Fruit fly (Drosophila melanogaster) whole organism, embryonic: ENCODE results near the gene SP555.
A peak's percentile ranks its signal among the peaks of the same experiment; 100 is the strongest.

Experiments used
- Awh ChIP-seq: fragments of 200-800 bp; sonication (Bioruptor generic); IDR thresholded peaks from 2 replicates; pipeline ENCODE4, ENCODE4 v1.3.6; 2022; ENCODE audit warnings: missing biosample characterization, missing genetic modification characterization
- CG11695 ChIP-seq: fragments of 200-800 bp; sonication (Bioruptor generic); IDR thresholded peaks from 3 replicates; pipeline ENCODE4 v1.3.6; 2022; ENCODE audit warnings: missing biosample characterization, missing genetic modification characterization
- CG12236 ChIP-seq: fragments of 200-800 bp; sonication (Bioruptor generic); optimal IDR thresholded peaks from 2 replicates; lab custom pipeline; 2016; ENCODE audit warnings: missing biosample characterization, missing genetic modification characterization
- CG12769 ChIP-seq: fragments of 200-800 bp; sonication (Bioruptor generic); optimal IDR thresholded peaks from 2 replicates; lab custom pipeline; 2019; ENCODE audit warnings: missing biosample characterization, mild to moderate bottlenecking, missing genetic modification characterization, moderate library complexity
- CG15696 ChIP-seq: fragments of 200-800 bp; sonication (Bioruptor generic); optimal IDR thresholded peaks from 2 replicates; lab custom pipeline; 2019; ENCODE audit warnings: missing biosample characterization, mild to moderate bottlenecking, missing genetic modification characterization, moderate library complexity
- CG1647 ChIP-seq: fragments of 200-800 bp; sonication (Bioruptor generic); optimal IDR thresholded peaks from 3 replicates; lab custom pipeline; 2016; ENCODE audit warnings: missing biosample characterization, missing genetic modification characterization
- CG17385 ChIP-seq: fragments of 200-800 bp; sonication (Bioruptor generic); optimal IDR thresholded peaks from 3 replicates; lab custom pipeline; 2018; ENCODE audit warnings: missing biosample characterization, mild to moderate bottlenecking, missing genetic modification characterization
- CG2129 ChIP-seq: fragments of 200-800 bp; sonication (Bioruptor generic); IDR thresholded peaks from 2 replicates; pipeline ENCODE4 v1.3.6; 2022; ENCODE audit warnings: missing biosample characterization, missing genetic modification characterization; ENCODE audit not compliant: partially characterized antibody
- CG30431 ChIP-seq: fragments of 200-800 bp; sonication (Bioruptor generic); optimal IDR thresholded peaks from 2 replicates; lab custom pipeline; 2017; ENCODE audit warnings: missing biosample characterization, missing genetic modification characterization
- CG33557 ChIP-seq: fragments of 200-800 bp; sonication (Bioruptor generic); optimal IDR thresholded peaks from 2 replicates; lab custom pipeline; 2019; ENCODE audit warnings: missing biosample characterization, mild to moderate bottlenecking, missing genetic modification characterization, moderate library complexity
- CG4282 ChIP-seq: fragments of 200-800 bp; sonication (Bioruptor generic); optimal IDR thresholded peaks from 2 replicates; lab custom pipeline; 2016; ENCODE audit warnings: missing biosample characterization, missing genetic modification characterization
- CG4424 ChIP-seq: fragments of 200-800 bp; sonication (Bioruptor generic); optimal IDR thresholded peaks from 3 replicates; lab custom pipeline; 2016; ENCODE audit warnings: missing biosample characterization, missing genetic modification characterization
- CG6175 ChIP-seq: fragments of 200-800 bp; sonication (Bioruptor generic); IDR thresholded peaks from 3 replicates; pipeline ENCODE4 v1.3.6; 2022; ENCODE audit warnings: missing biosample characterization, missing genetic modification characterization
- CG7372 ChIP-seq: fragments of 200-800 bp; sonication (Bioruptor generic); IDR thresholded peaks from 2 replicates; pipeline ENCODE4 v1.3.6; 2022; ENCODE audit warnings: missing biosample characterization, missing genetic modification characterization
- CG9817 ChIP-seq: fragments of 200-800 bp; sonication (Bioruptor generic); optimal IDR thresholded peaks from 2 replicates; lab custom pipeline; 2018; ENCODE audit warnings: missing biosample characterization, mild to moderate bottlenecking, missing genetic modification characterization, moderate library complexity
- Chrac-16 ChIP-seq: fragments of 200-800 bp; sonication (Bioruptor generic); optimal IDR thresholded peaks from 3 replicates; lab custom pipeline; 2016; ENCODE audit warnings: missing biosample characterization, missing genetic modification characterization
- Dbx ChIP-seq: fragments of 200-800 bp; sonication (Bioruptor generic); IDR thresholded peaks from 3 replicates; pipeline ENCODE4 v1.3.6; 2022; ENCODE audit warnings: missing biosample characterization, missing genetic modification characterization
- Dip3 ChIP-seq: fragments of 200-800 bp; sonication (Bioruptor generic); optimal IDR thresholded peaks from 3 replicates; lab custom pipeline; 2016; ENCODE audit warnings: missing biosample characterization, missing genetic modification characterization
- Dll ChIP-seq: fragments of 200-800 bp; sonication (Bioruptor generic); IDR thresholded peaks from 4 replicates; pipeline ENCODE4 v1.3.6; 2022; ENCODE audit warnings: missing biosample characterization, missing genetic modification characterization; ENCODE audit not compliant: partially characterized antibody
- Jarid2 ChIP-seq: fragments of 200-800 bp; sonication (Bioruptor generic); optimal IDR thresholded peaks from 3 replicates; lab custom pipeline; 2017; ENCODE audit warnings: mild to moderate bottlenecking, missing biosample characterization, missing genetic modification reagents, missing genetic modification characterization
- Lpt ChIP-seq: fragments of >200 bp; optimal IDR thresholded peaks from 2 replicates; lab custom pipeline; 2018; ENCODE audit warnings: missing biosample characterization, missing genetic modification characterization
- Mad ChIP-seq: fragments of 200-800 bp; sonication (Bioruptor generic); optimal IDR thresholded peaks from 2 replicates; lab custom pipeline; 2016; ENCODE audit warnings: missing biosample characterization, missing genetic modification characterization
- Mrtf ChIP-seq: fragments of 200-800 bp; sonication (Bioruptor generic); IDR thresholded peaks from 3 replicates; pipeline ENCODE4 v1.3.6; 2022; ENCODE audit warnings: missing biosample characterization, missing genetic modification characterization
- NC2α ChIP-seq: fragments of 200-800 bp; sonication (Bioruptor generic); optimal IDR thresholded peaks from 2 replicates; lab custom pipeline; 2016; ENCODE audit warnings: missing biosample characterization, missing genetic modification characterization
- NK7.1 ChIP-seq: fragments of 200-800 bp; sonication (Bioruptor generic); optimal IDR thresholded peaks from 3 replicates; lab custom pipeline; 2016; ENCODE audit warnings: missing biosample characterization, missing genetic modification characterization
- Oaz ChIP-seq: fragments of 200-800 bp; sonication (Bioruptor generic); IDR thresholded peaks from 2 replicates; pipeline ENCODE4 v1.3.6; 2022; ENCODE audit warnings: missing biosample characterization, missing genetic modification characterization
- Oli ChIP-seq: fragments of 200-800 bp; sonication (Bioruptor generic); optimal IDR thresholded peaks from 2 replicates; lab custom pipeline; 2018; ENCODE audit warnings: missing biosample characterization, mild to moderate bottlenecking, missing genetic modification characterization, moderate library complexity
- Sox100B ChIP-seq: fragments of 200-800 bp; sonication (Bioruptor generic); optimal IDR thresholded peaks from 3 replicates; lab custom pipeline; 2018; ENCODE audit warnings: missing biosample characterization, mild to moderate bottlenecking, missing genetic modification characterization
- Spps ChIP-seq: fragments of 200-800 bp; sonication (Bioruptor generic); optimal IDR thresholded peaks from 2 replicates; lab custom pipeline; 2018; ENCODE audit warnings: missing biosample characterization, mild to moderate bottlenecking, missing genetic modification characterization
- Usf ChIP-seq: fragments of 200-800 bp; sonication (Bioruptor generic); optimal IDR thresholded peaks from 2 replicates; lab custom pipeline; 2017; ENCODE audit warnings: missing genotype, missing biosample characterization, missing genetic modification characterization
- abd-A ChIP-seq: fragments of 200-800 bp; sonication (Bioruptor generic); optimal IDR thresholded peaks from 3 replicates; lab custom pipeline; 2019; ENCODE audit warnings: missing biosample characterization, mild to moderate bottlenecking, missing genetic modification characterization, moderate library complexity
- bsh ChIP-seq, 2 experiments: fragments of 200-800 bp; sonication (Bioruptor generic); optimal IDR thresholded peaks; 2 replicates each; lab custom pipeline; 2017 to 2018; ENCODE audit warnings: mild to moderate bottlenecking in 2 of 2, missing biosample characterization in 2 of 2, missing genetic modification characterization in 2 of 2, moderate library complexity in 1 of 2
- btn ChIP-seq: fragments of 200-800 bp; sonication (Bioruptor generic); optimal IDR thresholded peaks from 2 replicates; lab custom pipeline; 2016; ENCODE audit warnings: missing biosample characterization, missing genetic modification characterization
- chif ChIP-seq, 2 experiments: fragments of 200-800 bp; sonication (Bioruptor generic); optimal IDR thresholded peaks; 3 replicates each; lab custom pipeline; 2016; ENCODE audit warnings: missing biosample characterization in 2 of 2, missing genetic modification characterization in 2 of 2
- ci ChIP-seq: fragments of 200-800 bp; sonication (Bioruptor generic); IDR thresholded peaks from 3 replicates; pipeline ENCODE4 v1.3.6; 2022; ENCODE audit warnings: missing biosample characterization, missing genetic modification characterization
- croc ChIP-seq: fragments of 200-800 bp; sonication (Bioruptor generic); conservative IDR thresholded peaks from 3 replicates; pipeline ENCODE4 v1.3.6; 2022; ENCODE audit warnings: missing biosample characterization, missing genetic modification characterization
- dmrt11E ChIP-seq: fragments of 200-800 bp; sonication (Bioruptor generic); optimal IDR thresholded peaks from 3 replicates; lab custom pipeline; 2018; ENCODE audit warnings: missing biosample characterization, mild to moderate bottlenecking, missing genetic modification characterization, moderate library complexity
- dmrt99B ChIP-seq: fragments of 200-800 bp; sonication (Bioruptor generic); optimal IDR thresholded peaks from 2 replicates; lab custom pipeline; 2018; ENCODE audit warnings: missing biosample characterization, mild to moderate bottlenecking, missing genetic modification characterization, moderate library complexity
- jumu ChIP-seq: fragments of 200-800 bp; sonication (Bioruptor generic); optimal IDR thresholded peaks from 3 replicates; lab custom pipeline; 2016; ENCODE audit warnings: missing biosample characterization, missing genetic modification characterization
- onecut ChIP-seq: fragments of 200-800 bp; sonication (Bioruptor generic); IDR thresholded peaks from 2 replicates; pipeline ENCODE4 v1.3.6; 2022; ENCODE audit warnings: missing biosample characterization, missing genetic modification characterization
- prd ChIP-seq, 3 experiments: fragments of >200 bp in 2 of 3; fragments of 200-800 bp in 1 of 3; sonication (Bioruptor generic) in 1 of 3; optimal IDR thresholded peaks in 2 of 3; IDR thresholded peaks in 1 of 3; 2 replicates in 2 of 3; 3 replicates in 1 of 3; pipeline versions ENCODE4 v1.3.6 to Lab custom; 2017 to 2022; ENCODE audit warnings: missing biosample characterization in 1 of 3, missing genetic modification characterization in 1 of 3
- tin ChIP-seq: fragments of 200-800 bp; sonication (Bioruptor generic); optimal IDR thresholded peaks from 3 replicates; lab custom pipeline; 2016; ENCODE audit warnings: missing biosample characterization, missing genetic modification characterization
- yki ChIP-seq: fragments of >200 bp; optimal IDR thresholded peaks from 3 replicates; lab custom pipeline; 2018
- zen2 ChIP-seq: fragments of 200-800 bp; sonication (Bioruptor generic); IDR thresholded peaks from 3 replicates; pipeline ENCODE4 v1.3.6; 2022; ENCODE audit warnings: missing biosample characterization, missing genetic modification characterization; ENCODE audit not compliant: partially characterized antibody

The SP555 gene

DNA sequence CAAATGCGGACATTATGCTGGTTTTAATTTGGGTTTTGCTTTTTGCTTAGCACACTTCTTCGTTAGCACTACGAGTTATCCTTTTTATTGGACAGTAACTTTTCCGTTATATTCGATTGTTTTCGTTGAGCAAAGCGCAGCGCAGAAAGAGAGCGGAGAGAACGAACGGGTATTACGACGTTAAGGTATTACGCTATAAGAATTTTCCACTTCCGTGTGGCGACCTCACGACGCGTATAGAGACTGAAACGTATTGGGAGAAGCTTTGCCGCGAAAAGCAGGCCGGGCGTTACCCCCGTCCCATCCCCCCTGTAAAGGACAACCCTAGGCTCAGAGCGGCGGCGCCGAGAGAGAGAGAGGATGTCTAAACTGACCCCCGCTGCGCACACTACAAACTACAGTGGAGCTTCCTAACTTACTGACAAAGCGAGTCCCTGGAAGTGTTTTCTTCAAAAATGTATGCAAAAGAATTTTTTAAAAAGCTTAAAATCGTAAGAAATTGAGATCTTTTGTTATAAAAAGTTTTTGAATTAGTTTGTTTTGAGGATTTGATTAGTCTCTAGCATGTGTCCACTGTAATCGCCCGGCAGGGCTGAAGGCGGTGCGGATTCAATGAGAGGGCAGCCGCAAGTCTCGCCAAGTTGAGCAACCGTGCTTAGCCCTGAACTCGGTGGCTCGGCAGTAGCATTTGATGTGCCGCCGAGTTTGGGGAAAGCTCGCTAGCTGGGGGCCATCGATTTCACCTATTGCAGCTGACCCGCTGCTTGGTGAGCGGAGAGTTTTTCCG lies 32.6 kb upstream of the SP555 start (continued):
- peak; percentile 92 for TF ChIP-seq CG1647 (GFP tag; lab: Kevin White, UChicago)
- TF ChIP-seq Mrtf = peak; percentile 94
- peak; percentile 89 for TF ChIP-seq croc (GFP tag; lab: Robert Waterston, UW)
- TF ChIP-seq Usf (GFP tag; lab: Kevin White, UChicago) = peak; percentile 74
- peak; percentile 94 for TF ChIP-seq CG4424 (GFP tag; lab: Kevin White, UChicago)
- TF ChIP-seq CG6175 (GFP tag; lab: Robert Waterston, UW) = peak; percentile 93
- TF ChIP-seq Dll (GFP tag; lab: Robert Waterston, UW) = no peak
- TF ChIP-seq chif (GFP tag; optimal IDR thresholded peaks at IDR 0.05; lab: Kevin White, UChicago) = peak; percentile 93 to 94
- peak; percentile 86 for TF ChIP-seq onecut (GFP tag; lab: Robert Waterston, UW)
- TF ChIP-seq bsh (GFP tag; optimal IDR thresholded peaks at IDR 0.05; lab: Kevin White, UChicago) = peak; percentile 61 to 95
- TF ChIP-seq Dip3 (GFP tag; lab: Kevin White, UChicago) = peak; percentile 90
- TF ChIP-seq CG2129 (GFP tag; lab: Robert Waterston, UW) = no peak
- peak; percentile 88 for TF ChIP-seq CG4282
- no peak for TF ChIP-seq prd (optimal IDR thresholded peaks at IDR 0.05; lab: Kevin White, UChicago)
- peak; percentile 98 for TF ChIP-seq prd (GFP tag; IDR thresholded peaks at IDR 0.05; lab: Robert Waterston, UW)
- no peak for TF ChIP-seq Lpt
- TF ChIP-seq CG33557 (GFP tag; lab: Kevin White, UChicago) = peak; percentile 67
- TF ChIP-seq abd-A (tag; lab: Kevin White, UChicago) = peak; percentile 77
- peak; percentile 91 for TF ChIP-seq CG17385 (GFP tag; lab: Kevin White, UChicago)
- TF ChIP-seq CG12769 (tag; lab: Kevin White, UChicago) = peak; percentile 95
- peak; percentile 84 for TF ChIP-seq CG12236 (GFP tag; lab: Kevin White, UChicago)
- peak; percentile 90 for TF ChIP-seq Oaz (GFP tag; lab: Robert Waterston, UW)
- TF ChIP-seq dmrt11E = peak; percentile 82
- TF ChIP-seq zen2 (GFP tag; lab: Robert Waterston, UW) = no peak
- peak; percentile 97 for TF ChIP-seq ci
- peak; percentile 96 for TF ChIP-seq Awh (GFP tag; lab: Robert Waterston, UW)
- peak; percentile 80 for TF ChIP-seq CG15696 (tag; lab: Kevin White, UChicago)
- TF ChIP-seq Mad (GFP tag; lab: Kevin White, UChicago) = peak; percentile 90
- peak; percentile 61 for TF ChIP-seq Jarid2
- TF ChIP-seq btn = peak; percentile 84
- TF ChIP-seq CG7372 (GFP tag; lab: Robert Waterston, UW) = peak; percentile 94
- peak; percentile 96 for TF ChIP-seq CG11695 (GFP tag; lab: Robert Waterston, UW)
- peak; percentile 96 for TF ChIP-seq CG9817 (tag; lab: Kevin White, UChicago)
- peak; percentile 96 for TF ChIP-seq jumu (GFP tag; lab: Kevin White, UChicago)
- peak; percentile 90 for TF ChIP-seq Chrac-16 (GFP tag; lab: Kevin White, UChicago)
- no peak for TF ChIP-seq yki
- TF ChIP-seq dmrt99B (tag; lab: Kevin White, UChicago) = peak; percentile 96
- peak; percentile 98 for TF ChIP-seq Dbx (GFP tag; lab: Robert Waterston, UW)
- TF ChIP-seq Spps (tag; lab: Kevin White, UChicago) = peak; percentile 77
- peak; percentile 87 for TF ChIP-seq Sox100B (GFP tag; lab: Kevin White, UChicago)
- peak; percentile 87 for TF ChIP-seq CG30431 (GFP tag; lab: Kevin White, UChicago)
- peak; percentile 83 for TF ChIP-seq NC2α (GFP tag; lab: Kevin White, UChicago)
- peak; percentile 93 for TF ChIP-seq Oli (tag; lab: Kevin White, UChicago)
- TF ChIP-seq NK7.1 (GFP tag; lab: Kevin White, UChicago) = peak; percentile 91
- peak; percentile 97 for TF ChIP-seq tin (GFP tag; lab: Kevin White, UChicago)
- TF ChIP-seq, all 482 proteins: peak for 424
